Fruit fly (Drosophila melanogaster): ENCODE results near the gene Frl.

The Frl gene

DNA sequence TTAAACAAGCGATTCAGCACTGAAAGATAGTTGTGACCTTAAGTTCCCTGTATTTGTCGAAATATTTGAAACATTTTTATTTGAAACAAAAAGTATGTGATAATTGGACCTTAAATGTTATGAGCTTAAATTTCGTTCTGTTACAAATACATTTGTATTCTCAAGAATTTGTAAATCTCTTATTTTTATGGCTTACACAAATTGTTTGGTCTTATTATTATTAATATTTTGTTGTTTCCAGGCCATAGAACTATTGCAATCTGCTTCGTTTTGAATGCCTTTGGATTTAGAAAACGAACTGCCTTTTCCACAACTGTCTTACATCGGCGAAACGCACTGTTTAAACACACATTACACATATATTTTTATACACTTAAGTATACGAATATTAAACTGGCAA, 18.5 kb upstream of the Frl start, which contains the start of gene CG6661:
CG6661 (plus strand) TSS at position 301 of the 400 bp plus-strand sequence.
- TF ChIP-seq N (GFP tag; optimal IDR thresholded peaks at IDR 0.05): no peak
- TF ChIP-seq CG32264 (GFP tag; optimal IDR thresholded peaks at IDR 0.05): no peak
- TF ChIP-seq CrebA (GFP tag; optimal IDR thresholded peaks at IDR 0.05; ENCODE audit: borderline replicate concordance): no peak
- TF ChIP-seq rgr (GFP tag; optimal IDR thresholded peaks at IDR 0.05): no peak
- no peak for TF ChIP-seq woc (GFP tag; optimal IDR thresholded peaks at IDR 0.05)
- no peak for TF ChIP-seq Rel (GFP tag; optimal IDR thresholded peaks at IDR 0.05)
- TF ChIP-seq Rel (tag; optimal IDR thresholded peaks at IDR 0.05): no peak
- TF ChIP-seq GATAd (GFP tag; optimal IDR thresholded peaks at IDR 0.05): no peak
- no peak for TF ChIP-seq CG9705 (GFP tag; optimal IDR thresholded peaks at IDR 0.05)
- no peak for TF ChIP-seq OdsH (GFP tag; optimal IDR thresholded peaks at IDR 0.05)

DNA sequence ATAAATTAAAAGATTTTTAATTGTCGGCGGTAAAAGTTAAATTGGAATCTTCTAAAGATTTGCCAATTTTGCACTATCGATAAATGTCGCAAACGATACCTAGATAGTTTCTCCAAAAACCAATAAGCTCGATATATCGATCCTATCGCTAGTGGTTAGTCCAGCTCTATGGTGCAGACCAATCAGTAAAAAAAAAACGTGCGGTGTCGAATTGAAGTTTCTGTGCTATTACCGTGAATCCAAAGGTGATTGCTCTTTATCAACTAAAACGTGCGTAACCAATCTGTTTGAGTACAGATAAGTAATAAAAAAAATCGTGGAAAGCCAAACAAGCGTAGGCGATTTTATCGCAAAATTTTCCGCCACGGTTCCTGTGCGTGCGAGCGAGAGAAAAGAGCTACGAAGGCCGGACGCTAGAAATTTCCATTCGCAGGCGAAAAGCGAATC, 16.1 kb upstream of the Frl start, which contains the start of gene Hsp110:
Hsp110 (plus strand) TSS at position 153 of the 447 bp plus-strand sequence.
- TF ChIP-seq CG32264 (GFP tag; optimal IDR thresholded peaks at IDR 0.05) (peak; percentile 7), Hr83 (GFP tag; optimal IDR thresholded peaks at IDR 0.05; ENCODE audit: poor library complexity, severe bottlenecking) (peak; percentile 67), dmrt93B (GFP tag; optimal IDR thresholded peaks at IDR 0.05) (no peak), rgr (GFP tag; optimal IDR thresholded peaks at IDR 0.05) (peak; percentile 62), Jra (GFP tag; optimal IDR thresholded peaks at IDR 0.05) (peak; percentile 66), sv (GFP tag; optimal IDR thresholded peaks at IDR 0.05) (no peak), Sp1 (GFP tag; optimal IDR thresholded peaks at IDR 0.05) (peak; percentile 39), br (GFP tag; optimal IDR thresholded peaks at IDR 0.05) (peak; percentile 31), h (GFP tag; optimal IDR thresholded peaks at IDR 0.05) (peak; percentile 28), Rel (GFP tag; optimal IDR thresholded peaks at IDR 0.05) (no peak), Rel (tag; optimal IDR thresholded peaks at IDR 0.05) (peak; percentile 30), dsf (GFP tag; optimal IDR thresholded peaks at IDR 0.05; ENCODE audit: borderline replicate concordance) (peak; percentile 33), Dif (GFP tag; optimal IDR thresholded peaks at IDR 0.05; ENCODE audit: partially characterized antibody) (no peak), N (GFP tag; optimal IDR thresholded peaks at IDR 0.05) (no peak), Hnf4 (GFP tag; optimal IDR thresholded peaks at IDR 0.05) (peak; percentile 83), Abd-B (GFP tag; optimal IDR thresholded peaks at IDR 0.05) (no peak), Vsx2 (GFP tag; optimal IDR thresholded peaks at IDR 0.05; ENCODE audit: partially characterized antibody) (no peak), foxo (GFP tag; optimal IDR thresholded peaks at IDR 0.05) (peak in 1 of 2 experiments; percentile 6), brk (GFP tag; optimal IDR thresholded peaks at IDR 0.05) (no peak), OdsH (GFP tag; optimal IDR thresholded peaks at IDR 0.05) (peak; percentile 21), HLH106 (tag; optimal IDR thresholded peaks at IDR 0.05) (no peak), sage (GFP tag; optimal IDR thresholded peaks at IDR 0.05) (peak; percentile 72), lola (GFP tag; optimal IDR thresholded peaks at IDR 0.05) (no peak), usp (GFP tag; optimal IDR thresholded peaks at IDR 0.05) (no peak), tai (GFP tag; optimal IDR thresholded peaks at IDR 0.05) (no peak), GATAd (GFP tag; optimal IDR thresholded peaks at IDR 0.05) (peak; percentile 18), Dfd (GFP tag; optimal IDR thresholded peaks at IDR 0.05) (no peak), fru (GFP tag; optimal IDR thresholded peaks at IDR 0.05) (no peak), Myc (optimal IDR thresholded peaks at IDR 0.05) (no peak), woc (GFP tag; optimal IDR thresholded peaks at IDR 0.05) (peak; percentile 7), Mio (GFP tag; optimal IDR thresholded peaks at IDR 0.05) (no peak), pan (optimal IDR thresholded peaks at IDR 0.05) (no peak), CG9705 (GFP tag; optimal IDR thresholded peaks at IDR 0.05) (no peak), psq (GFP tag; optimal IDR thresholded peaks at IDR 0.05) (no peak), jim (GFP tag; optimal IDR thresholded peaks at IDR 0.05) (peak; percentile 51), dl (GFP tag; optimal IDR thresholded peaks at IDR 0.05; ENCODE audit: insufficient read depth in 1 of 2, partially characterized antibody in 2 of 2) (no peak), Hr78 (GFP tag; optimal IDR thresholded peaks at IDR 0.05) (no peak), ey (GFP tag; optimal IDR thresholded peaks at IDR 0.05) (no peak), CrebA (GFP tag; optimal IDR thresholded peaks at IDR 0.05; ENCODE audit: borderline replicate concordance) (no peak)

Data from whole organism, wandering third instar larva.